Worm (Caenorhabditis elegans): ENCODE results near the gene K09C6.2.
"Not testable (repeated sequence)": the region's sequence is repeated elsewhere in the genome, so short reads cannot be mapped to it uniquely, and the experiment has no call there.

DNA sequence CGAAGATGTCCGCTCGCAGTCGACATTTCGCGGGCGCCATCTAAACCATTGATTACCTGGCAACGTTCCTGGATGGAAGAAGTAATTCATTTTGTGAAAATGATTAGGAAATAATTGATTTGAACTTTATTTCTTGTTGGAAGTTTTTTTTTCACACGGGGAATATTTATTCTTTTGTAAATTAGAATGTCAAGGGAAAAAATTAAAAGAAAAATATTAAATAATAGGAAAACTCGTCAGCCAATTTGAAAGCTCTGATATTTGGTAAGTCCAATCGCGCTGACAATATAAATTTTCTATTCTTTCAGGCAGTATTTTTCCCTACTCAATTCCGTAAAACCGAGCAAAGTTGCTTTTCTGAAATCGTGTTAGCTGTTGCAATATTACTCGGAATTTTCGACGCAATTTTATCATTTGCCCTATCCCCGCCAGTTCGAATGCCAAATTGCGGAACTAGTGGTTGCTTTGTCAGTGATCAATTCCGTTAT, 17.6 kb upstream of the K09C6.2 start, which contains the start of the genes K09C6.7 and K09C6.10:
- TF ChIP-seq ama-1 (optimal IDR thresholded peaks at IDR 0.05); mdl-1 (tag; optimal IDR thresholded peaks at IDR 0.05); pqm-1 (tag; optimal IDR thresholded peaks at IDR 0.05); fos-1 (tag; optimal IDR thresholded peaks at IDR 0.05); ztf-11 (tag; optimal IDR thresholded peaks at IDR 0.05); snpc-4 (tag; optimal IDR thresholded peaks at IDR 0.05); sea-2 (GFP tag; optimal IDR thresholded peaks at IDR 0.05); zag-1 (tag; optimal IDR thresholded peaks at IDR 0.05); nhr-23 (tag; optimal IDR thresholded peaks at IDR 0.05); jun-1 (tag; optimal IDR thresholded peaks at IDR 0.05): not testable (repeated sequence)

Measured in whole organism, L3 larva.